Worm (Caenorhabditis elegans) whole organism, L2 larva: ENCODE measurements around the gene K09C8.8.

Experiments
- C34F6.9 ChIP-seq: fragments of 150-350 bp; optimal IDR thresholded peaks from 2 replicates; lab custom pipeline; 2014; ENCODE audit warnings: missing biosample characterization, missing genetic modification characterization
- F13H6.1 ChIP-seq: sonication (generic microtip); optimal IDR thresholded peaks from 2 replicates; lab custom pipeline; 2016; ENCODE audit warnings: missing genetic modification characterization, missing compliant biosample characterization
- R02D3.7 ChIP-seq: fragments of 150-350 bp; optimal IDR thresholded peaks from 2 replicates; lab custom pipeline; 2014; ENCODE audit warnings: missing biosample characterization, missing genetic modification characterization
- Y55F3AM.14 ChIP-seq: fragments of 200-800 bp; sonication (Bioruptor generic); optimal IDR thresholded peaks from 2 replicates; lab custom pipeline; 2018; ENCODE audit warnings: mild to moderate bottlenecking, missing genetic modification characterization, missing compliant biosample characterization
- ZK546.5 ChIP-seq: sonication (generic microtip); optimal IDR thresholded peaks from 2 replicates; lab custom pipeline; 2017; ENCODE audit warnings: missing biosample characterization, missing genetic modification characterization
- alr-1 ChIP-seq: fragments of 150-350 bp; optimal IDR thresholded peaks from 2 replicates; lab custom pipeline; 2014; ENCODE audit warnings: missing biosample characterization, missing genetic modification characterization
- aly-2 ChIP-seq: fragments of 150-350 bp; optimal IDR thresholded peaks from 2 replicates; lab custom pipeline; 2014; ENCODE audit warnings: missing biosample characterization, missing genetic modification characterization
- blmp-1 ChIP-seq: sonication (generic microtip); optimal IDR thresholded peaks from 2 replicates; lab custom pipeline; 2017; ENCODE audit warnings: missing genetic modification characterization, mild to moderate bottlenecking, missing compliant biosample characterization, antibody characterized with exemption, moderate library complexity; ENCODE audit not compliant: insufficient read depth
- ceh-16 ChIP-seq: fragments of 150-350 bp; optimal IDR thresholded peaks from 2 replicates; lab custom pipeline; 2014; ENCODE audit warnings: missing biosample characterization, missing genetic modification characterization
- crh-2 ChIP-seq: sonication (generic microtip); optimal IDR thresholded peaks from 2 replicates; lab custom pipeline; 2017; ENCODE audit warnings: missing biosample characterization, missing genetic modification characterization
- elt-1 ChIP-seq: fragments of 150-350 bp; optimal IDR thresholded peaks from 2 replicates; lab custom pipeline; 2014; ENCODE audit warnings: missing biosample characterization, missing genetic modification characterization
- elt-3 ChIP-seq: sonication (generic microtip); optimal IDR thresholded peaks from 2 replicates; lab custom pipeline; 2017; ENCODE audit warnings: missing biosample characterization, missing genetic modification characterization
- fos-1 ChIP-seq: fragments of 150-350 bp; optimal IDR thresholded peaks from 2 replicates; lab custom pipeline; 2014; ENCODE audit warnings: missing biosample characterization, missing genetic modification characterization
- gmeb-1 ChIP-seq: fragments of 150-350 bp; optimal IDR thresholded peaks from 2 replicates; lab custom pipeline; 2014; ENCODE audit warnings: missing biosample characterization, missing genetic modification characterization
- lin-11 ChIP-seq: fragments of 150-350 bp; sonication (generic microtip); optimal IDR thresholded peaks from 2 replicates; lab custom pipeline; 2014; ENCODE audit warnings: missing biosample characterization, missing genetic modification characterization, inconsistent platforms, mixed read lengths
- lin-13 ChIP-seq: fragments of 150-350 bp; optimal IDR thresholded peaks from 2 replicates; lab custom pipeline; 2014; ENCODE audit warnings: missing biosample characterization, missing genetic modification reagents, missing genetic modification characterization
- lsy-2 ChIP-seq, 2 experiments: fragments of 150-350 bp in 1 of 2; sonication (generic microtip) in 1 of 2; optimal IDR thresholded peaks; 2 replicates each; lab custom pipeline; 2014 to 2017; ENCODE audit warnings: missing biosample characterization in 2 of 2, missing genetic modification characterization in 2 of 2
- mab-5 ChIP-seq: fragments of 150-350 bp; optimal IDR thresholded peaks from 2 replicates; lab custom pipeline; 2014; ENCODE audit warnings: missing biosample characterization, missing genetic modification characterization
- nhr-11 ChIP-seq: fragments of 150-350 bp; optimal IDR thresholded peaks from 2 replicates; lab custom pipeline; 2014; ENCODE audit warnings: missing biosample characterization, missing genetic modification characterization
- nhr-12 ChIP-seq: fragments of 150-350 bp; optimal IDR thresholded peaks from 2 replicates; lab custom pipeline; 2014; ENCODE audit warnings: missing biosample characterization, missing genetic modification characterization
- nhr-129 ChIP-seq: fragments of 150-350 bp; optimal IDR thresholded peaks from 2 replicates; lab custom pipeline; 2014; ENCODE audit warnings: missing biosample characterization, missing genetic modification characterization
- nhr-21 ChIP-seq: fragments of 150-350 bp; optimal IDR thresholded peaks from 2 replicates; lab custom pipeline; 2014; ENCODE audit warnings: missing biosample characterization, missing genetic modification characterization
- nhr-237 ChIP-seq: fragments of 150-350 bp; optimal IDR thresholded peaks from 2 replicates; lab custom pipeline; 2014; ENCODE audit warnings: missing biosample characterization, missing genetic modification characterization
- nhr-6 ChIP-seq: fragments of 150-350 bp; optimal IDR thresholded peaks from 2 replicates; lab custom pipeline; 2014; ENCODE audit warnings: missing biosample characterization, missing genetic modification characterization
- nhr-77 ChIP-seq: fragments of 150-350 bp; optimal IDR thresholded peaks from 2 replicates; lab custom pipeline; 2014; ENCODE audit warnings: missing biosample characterization, missing genetic modification characterization
- skn-1 ChIP-seq: sonication (generic microtip); optimal IDR thresholded peaks from 2 replicates; lab custom pipeline; 2017; ENCODE audit warnings: missing biosample characterization, missing genetic modification characterization
- sma-9 ChIP-seq, 2 experiments: fragments of 150-350 bp in 1 of 2; sonication (generic microtip) in 1 of 2; optimal IDR thresholded peaks; 2 replicates each; lab custom pipeline; 2014 to 2016; ENCODE audit warnings: missing genetic modification characterization in 2 of 2, mild to moderate bottlenecking in 1 of 2, missing biosample characterization in 1 of 2, missing compliant biosample characterization in 1 of 2, missing genetic modification reagents in 1 of 2, moderate library complexity in 1 of 2
- snpc-4 ChIP-seq: fragments of 150-350 bp; optimal IDR thresholded peaks from 2 replicates; lab custom pipeline; 2014; ENCODE audit warnings: missing biosample characterization, missing genetic modification characterization
- unc-39 ChIP-seq: fragments of 150-350 bp; optimal IDR thresholded peaks from 2 replicates; lab custom pipeline; 2014; ENCODE audit warnings: missing biosample characterization, missing genetic modification characterization
- unc-55 ChIP-seq: fragments of 150-350 bp; sonication (generic microtip); optimal IDR thresholded peaks from 3 replicates; lab custom pipeline; 2014; ENCODE audit warnings: missing biosample characterization, missing genetic modification reagents, missing genetic modification characterization
- unc-62 ChIP-seq: fragments of 150-350 bp; optimal IDR thresholded peaks from 2 replicates; lab custom pipeline; 2014; ENCODE audit warnings: missing biosample characterization, missing genetic modification reagents, missing genetic modification characterization
- zag-1 ChIP-seq: fragments of 150-350 bp; optimal IDR thresholded peaks from 2 replicates; lab custom pipeline; 2014; ENCODE audit warnings: missing biosample characterization, missing genetic modification characterization
- ztf-1 ChIP-seq: fragments of 200-800 bp; sonication (Bioruptor generic); conservative IDR thresholded peaks from 2 replicates; pipeline ENCODE4 v1.3.6; 2022; ENCODE audit warnings: missing genetic modification characterization, missing compliant biosample characterization
- ztf-11 ChIP-seq: sonication (generic microtip); optimal IDR thresholded peaks from 2 replicates; lab custom pipeline; 2017; ENCODE audit warnings: missing biosample characterization, missing genetic modification characterization
- ztf-4 ChIP-seq: fragments of 150-350 bp; optimal IDR thresholded peaks from 2 replicates; lab custom pipeline; 2014; ENCODE audit warnings: missing biosample characterization, missing genetic modification characterization

Gene K09C8.8

DNA sequence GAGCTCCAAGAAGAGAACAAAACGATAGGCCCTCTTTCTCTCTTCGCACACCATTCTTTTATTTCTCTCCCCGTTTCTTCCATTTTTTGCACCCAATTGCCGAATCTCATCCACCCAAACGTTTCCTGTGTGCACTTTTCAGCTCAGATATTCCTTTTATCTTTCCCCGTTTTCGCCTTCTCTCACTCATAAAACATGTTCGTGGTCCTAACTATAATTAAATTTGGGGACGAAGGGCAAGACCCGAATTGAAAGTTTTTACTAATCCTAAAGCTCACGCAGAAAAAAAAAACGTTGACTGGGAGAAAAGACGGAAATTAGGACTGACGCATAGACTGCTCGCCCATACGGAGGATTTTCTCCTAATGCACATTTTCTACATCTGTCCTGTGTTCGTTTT, 5.2 kb upstream of the K09C8.8 start:
- no peak for TF ChIP-seq fos-1

DNA sequence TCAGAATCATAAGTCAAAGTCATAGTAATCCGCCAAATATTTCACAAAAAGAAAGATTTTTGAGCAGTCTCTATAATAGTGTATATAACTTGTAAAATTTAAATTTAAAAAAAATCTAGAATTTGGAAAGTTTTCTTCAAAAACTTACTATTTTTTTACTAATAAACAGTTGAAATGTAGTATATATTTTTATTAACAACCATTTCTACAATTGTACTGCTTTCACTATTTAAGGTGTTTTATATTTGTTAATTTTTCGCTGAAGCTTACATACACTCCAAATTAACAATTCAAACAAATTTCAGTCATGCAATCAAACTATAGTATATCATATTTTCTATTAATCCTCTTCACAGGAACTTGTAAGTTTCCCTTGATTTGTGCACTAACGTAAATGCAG, 4.5 kb upstream of the K09C8.8 start, which contains the start of gene lge-1:
Gene lge-1 (plus strand): TSS at position 301 of the 400 bp plus-strand sequence.
- no peak for TF ChIP-seq nhr-237
- no peak for TF ChIP-seq nhr-11 (tag; lab: Kevin White, UChicago)
- no peak for TF ChIP-seq skn-1 (tag; lab: Kevin White, UChicago)
- no peak for TF ChIP-seq ztf-4 (tag; lab: Kevin White, UChicago)
- no peak for TF ChIP-seq nhr-12 (tag; lab: Kevin White, UChicago)
- no peak for TF ChIP-seq F13H6.1 (tag; lab: Kevin White, UChicago)
- no peak for TF ChIP-seq ZK546.5 (tag; lab: Kevin White, UChicago)
- no peak for TF ChIP-seq nhr-129
- TF ChIP-seq elt-3 (tag; lab: Kevin White, UChicago), result no peak
- TF ChIP-seq C34F6.9 (tag; lab: Kevin White, UChicago), result no peak
- TF ChIP-seq ztf-11, result no peak
- no peak for TF ChIP-seq unc-55 (GFP tag; lab: Kevin White, UChicago)
- no peak for TF ChIP-seq lin-11 (tag; lab: Kevin White, UChicago)
- TF ChIP-seq fos-1, result no peak
- no peak for TF ChIP-seq aly-2
- no peak for TF ChIP-seq alr-1 (tag; lab: Kevin White, UChicago)
- TF ChIP-seq unc-39 (tag; lab: Kevin White, UChicago), result no peak

DNA sequence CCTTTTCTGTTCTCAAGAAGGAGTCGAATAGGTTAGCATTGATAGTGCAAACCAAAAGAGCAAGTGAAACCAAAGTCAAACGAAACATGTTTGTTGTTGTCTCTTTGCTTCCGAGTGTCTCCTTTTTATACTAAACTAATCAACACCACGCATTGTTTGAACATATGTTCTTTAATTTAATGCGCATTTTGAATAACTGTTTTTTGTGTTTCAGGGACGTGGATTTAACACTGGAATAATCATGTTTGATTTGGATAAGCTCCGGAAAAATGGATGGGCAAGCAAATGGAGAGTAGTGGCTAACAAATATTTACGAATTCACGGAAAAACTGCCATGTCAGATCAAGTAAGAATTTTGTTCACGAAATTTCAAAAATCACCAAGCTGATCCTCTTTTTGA, 3.0 kb upstream of the K09C8.8 start, which contains the start of gene K09C8.9:
Gene K09C8.9 (minus strand): TSS at position 101 of the 400 bp plus-strand sequence.
- no peak for TF ChIP-seq ztf-4 (tag; lab: Kevin White, UChicago)
- no peak for TF ChIP-seq Y55F3AM.14 (GFP tag; lab: Kevin White, UChicago)
- TF ChIP-seq blmp-1 (tag; lab: Kevin White, UChicago), result no peak
- TF ChIP-seq nhr-21 (tag; lab: Kevin White, UChicago), result no peak
- no peak for TF ChIP-seq gmeb-1 (tag; lab: Kevin White, UChicago)
- TF ChIP-seq C34F6.9 (tag; lab: Kevin White, UChicago), result no peak
- TF ChIP-seq F13H6.1 (tag; lab: Kevin White, UChicago), result no peak
- TF ChIP-seq ZK546.5 (tag; lab: Kevin White, UChicago), result no peak
- no peak for TF ChIP-seq ceh-16 (tag; lab: Kevin White, UChicago)
- no peak for TF ChIP-seq snpc-4 (tag; lab: Kevin White, UChicago)
- no peak for TF ChIP-seq mab-5
- TF ChIP-seq unc-62 (GFP tag; lab: Kevin White, UChicago), result no peak
- no peak for TF ChIP-seq fos-1
- TF ChIP-seq lin-11 (tag; lab: Kevin White, UChicago), result no peak

DNA sequence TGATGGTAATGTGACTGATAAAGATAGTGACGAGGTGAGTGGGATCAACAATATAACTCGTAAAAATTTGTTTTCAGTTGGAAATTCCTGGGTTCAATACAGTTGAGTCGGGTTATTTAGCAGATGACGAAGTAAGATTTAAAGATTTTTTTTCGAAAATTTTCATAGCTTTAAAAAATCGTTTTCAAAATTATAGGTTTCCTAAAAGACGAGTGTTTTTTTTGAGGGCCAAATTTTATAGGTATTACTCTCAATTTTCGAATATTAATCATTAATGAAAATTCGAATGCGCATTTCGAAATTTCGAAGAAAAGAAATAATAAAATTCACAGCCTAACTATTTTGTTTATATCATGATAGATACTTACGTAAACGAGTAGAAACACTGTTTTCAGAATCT, 389 bp downstream of the K09C8.8 start:
- no peak for TF ChIP-seq sma-9 (GFP tag; optimal IDR thresholded peaks at IDR 0.05; lab: Kevin White, UChicago)
- no peak for TF ChIP-seq sma-9 (tag; optimal IDR thresholded peaks at IDR 0.05; lab: Kevin White, UChicago)
- TF ChIP-seq snpc-4 (tag; lab: Kevin White, UChicago), result no peak
- TF ChIP-seq unc-39 (tag; lab: Kevin White, UChicago), result no peak
- TF ChIP-seq zag-1 (tag; lab: Kevin White, UChicago), result no peak
- no peak for TF ChIP-seq nhr-129
- TF ChIP-seq crh-2 (tag; lab: Kevin White, UChicago), result no peak
- TF ChIP-seq unc-62 (GFP tag; lab: Kevin White, UChicago), result no peak
- no peak for TF ChIP-seq nhr-6
- no peak for TF ChIP-seq ceh-16 (tag; lab: Kevin White, UChicago)
- TF ChIP-seq lin-11 (tag; lab: Kevin White, UChicago), result no peak
- no peak for TF ChIP-seq nhr-11 (tag; lab: Kevin White, UChicago)
- TF ChIP-seq ztf-11, result no peak
- TF ChIP-seq elt-1 (tag; lab: Kevin White, UChicago), result no peak

DNA sequence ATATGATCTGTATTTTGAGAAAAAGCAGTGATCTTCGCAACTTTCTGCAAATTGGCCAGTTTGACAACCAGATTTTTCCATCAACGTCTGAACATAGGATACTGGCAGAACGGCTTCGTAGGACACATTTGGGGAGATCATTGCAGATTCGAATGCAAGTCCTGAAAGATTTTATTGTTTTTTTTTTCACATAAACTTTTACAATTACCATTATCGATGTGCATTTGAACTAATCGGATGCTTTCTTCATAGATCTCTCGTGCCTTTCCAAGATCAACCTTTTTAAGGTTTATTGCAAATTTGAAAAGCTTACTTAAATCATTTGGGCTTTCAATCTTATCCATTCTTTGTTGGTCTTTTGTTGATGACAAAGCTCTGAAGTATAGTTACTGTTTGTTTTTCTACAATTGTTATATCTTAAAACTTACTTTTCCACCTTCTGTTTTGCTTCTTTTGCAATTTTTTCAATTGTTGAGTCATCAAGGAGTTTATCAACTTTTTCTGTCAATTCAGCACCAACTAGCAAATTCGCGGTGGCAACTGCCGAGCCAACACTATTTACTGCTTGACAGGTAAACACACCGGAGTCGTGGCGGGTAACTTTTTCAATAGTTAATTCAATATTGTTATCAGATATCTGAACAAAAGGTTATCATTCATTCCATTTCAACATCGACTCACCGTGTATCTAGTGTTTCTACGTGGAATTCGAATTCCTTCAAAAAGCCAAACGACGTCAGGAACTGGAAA, 5.9 kb downstream of the K09C8.8 start:
- TF ChIP-seq Y55F3AM.14 (GFP tag; lab: Kevin White, UChicago) (no peak), lin-13 (GFP tag; lab: Kevin White, UChicago) (no peak), nhr-77 (tag; lab: Kevin White, UChicago) (no peak), ztf-11 (no peak), crh-2 (tag; lab: Kevin White, UChicago) (no peak), fos-1 (no peak), ztf-1 (GFP tag; lab: Robert Waterston, UW) (no peak), lsy-2 (tag; optimal IDR thresholded peaks at IDR 0.05; lab: Kevin White, UChicago) (no peak), R02D3.7 (tag; lab: Kevin White, UChicago) (no peak), F13H6.1 (tag; lab: Kevin White, UChicago) (no peak), snpc-4 (tag; lab: Kevin White, UChicago) (no peak), mab-5 (no peak)
- TF ChIP-seq, all 48 proteins: peak for 0
